Worm (Caenorhabditis elegans): ENCODE data around the gene F45E1.4.
A peak's percentile ranks its signal among the peaks of the same experiment; 100 is the strongest.

Gene F45E1.4

ce11 chrX:7988457-7988856, 2.7 kb downstream of the F45E1.4 start:
- TF ChIP-seq efl-1 (optimal IDR thresholded peaks at IDR 0.05) (no peak), efl-1 (GFP tag; optimal IDR thresholded peaks at IDR 0.05 in 1 of 2) (peak in 1 of 2 experiments; percentile 49), egl-13 (tag; optimal IDR thresholded peaks at IDR 0.05) (no peak)

- TF ChIP-seq nhr-76 (tag; optimal IDR thresholded peaks at IDR 0.05): no peak
- no peak for TF ChIP-seq sptf-1 (tag; optimal IDR thresholded peaks at IDR 0.05)
- no peak for TF ChIP-seq nhr-77 (tag; optimal IDR thresholded peaks at IDR 0.05)
- no peak for TF ChIP-seq ceh-63 (GFP tag; optimal IDR thresholded peaks at IDR 0.05)
- no peak for TF ChIP-seq unc-130 (tag; optimal IDR thresholded peaks at IDR 0.05)
- TF ChIP-seq ama-1 (optimal IDR thresholded peaks at IDR 0.05): peak; percentile 24
- TF ChIP-seq mef-2 (tag; optimal IDR thresholded peaks at IDR 0.05): no peak
- no peak for TF ChIP-seq nhr-90 (tag; optimal IDR thresholded peaks at IDR 0.05; ENCODE audit: poor library complexity)
Measured at ce11 chrX:7989155-7989554, 3.4 kb downstream of the F45E1.4 start.

DNA sequence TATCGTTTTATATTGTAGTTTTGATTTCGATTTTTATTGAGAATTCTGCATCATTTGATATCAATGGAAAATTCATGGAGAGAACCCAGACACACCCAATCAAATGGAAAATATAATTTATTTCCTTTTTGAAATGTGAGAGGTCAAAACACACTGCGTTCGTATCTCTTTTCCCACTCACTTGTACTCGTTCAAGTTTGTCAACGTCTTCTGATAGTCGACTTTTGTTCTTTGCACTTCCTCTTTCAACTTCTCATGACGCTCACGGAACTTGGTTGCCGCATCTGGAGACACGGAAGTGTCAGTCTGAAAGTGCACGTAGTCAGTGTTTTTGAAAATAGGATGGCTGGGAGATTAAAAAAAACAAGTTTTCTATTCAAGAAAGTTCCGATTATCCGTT, 4.5 kb downstream of the F45E1.4 start:
- TF ChIP-seq nhr-71 (tag; optimal IDR thresholded peaks at IDR 0.05): peak; percentile 46
- peak; percentile 60 for TF ChIP-seq tbx-2 (tag; optimal IDR thresholded peaks at IDR 0.05)
- TF ChIP-seq blmp-1 (tag; optimal IDR thresholded peaks at IDR 0.05): peak; percentile 54
- no peak for TF ChIP-seq zag-1 (tag; optimal IDR thresholded peaks at IDR 0.05)

DNA sequence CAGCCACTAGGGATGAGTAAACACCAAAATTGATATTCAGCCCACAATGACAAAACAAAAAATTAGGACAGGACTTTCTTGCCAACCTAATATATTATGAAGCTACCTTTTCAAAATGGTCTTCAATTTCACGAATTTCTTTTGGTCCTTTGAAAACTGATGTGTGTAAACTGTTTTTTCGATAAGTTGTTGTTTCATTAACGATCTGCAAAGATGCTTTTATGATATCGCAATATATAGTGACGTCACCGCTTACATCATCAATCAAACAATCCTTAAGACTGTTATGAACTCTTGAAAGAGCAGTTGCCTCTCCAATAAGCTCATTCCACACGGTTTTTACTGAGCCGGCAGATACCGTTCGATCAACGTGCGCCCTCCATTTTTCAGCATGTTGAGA, 6.3 kb downstream of the F45E1.4 start:
- no peak for TF ChIP-seq zip-4 (GFP tag; optimal IDR thresholded peaks at IDR 0.05)
- TF ChIP-seq unc-130 (tag; optimal IDR thresholded peaks at IDR 0.05): no peak
- no peak for TF ChIP-seq efl-1 (optimal IDR thresholded peaks at IDR 0.05)
- peak in 1 of 2 experiments; percentile 33 for TF ChIP-seq efl-1 (GFP tag; optimal IDR thresholded peaks at IDR 0.05 in 1 of 2)
- no peak for TF ChIP-seq egl-27 (tag; optimal IDR thresholded peaks at IDR 0.05)

- TF ChIP-seq egl-13 (tag; optimal IDR thresholded peaks at IDR 0.05): no peak
Measured at ce11 chrX:7994486-7994885, 8.7 kb downstream of the F45E1.4 start.

- TF ChIP-seq nhr-47 (tag; optimal IDR thresholded peaks at IDR 0.05): no peak
- TF ChIP-seq pag-3 (tag; optimal IDR thresholded peaks at IDR 0.05; ENCODE audit: borderline replicate concordance, insufficient read depth): no peak
- no peak for TF ChIP-seq nhr-237 (tag; optimal IDR thresholded peaks at IDR 0.05)
Measured at ce11 chrX:7997968-7998367, 12.2 kb downstream of the F45E1.4 start, which contains the start of gene sdpn-1. Gene sdpn-1 (minus strand): TSS chrX:7998229.

DNA sequence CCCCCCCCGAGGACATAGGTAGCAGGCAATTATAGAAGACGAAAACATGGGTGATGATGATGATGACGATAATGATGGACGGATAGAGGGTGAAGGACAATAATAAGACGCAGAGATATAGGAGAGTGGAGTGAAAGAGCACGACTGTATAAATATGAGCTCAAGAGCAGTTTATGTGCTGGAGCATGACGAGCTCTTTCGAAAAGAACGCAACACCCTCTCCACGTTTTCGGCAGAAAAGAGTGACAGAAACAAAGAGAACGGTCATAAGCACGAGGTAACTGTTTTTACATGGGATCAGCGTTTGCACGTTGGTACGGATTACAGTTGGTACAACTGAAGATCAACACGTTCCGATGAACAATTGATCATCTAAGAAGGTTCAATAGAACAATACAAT, 13.2 kb downstream of the F45E1.4 start:
- TF ChIP-seq lin-13 (GFP tag; optimal IDR thresholded peaks at IDR 0.05) (no peak), vab-15 (tag; optimal IDR thresholded peaks at IDR 0.05) (no peak)

- TF ChIP-seq C16A3.4 (tag; optimal IDR thresholded peaks at IDR 0.05): no peak
- no peak for TF ChIP-seq mdl-1 (tag; optimal IDR thresholded peaks at IDR 0.05)
- TF ChIP-seq nhr-12 (tag; optimal IDR thresholded peaks at IDR 0.05): no peak
- TF ChIP-seq nhr-85 (tag): no peak
- no peak for TF ChIP-seq xbp-1 (tag; optimal IDR thresholded peaks at IDR 0.05)
- no peak for TF ChIP-seq pag-3 (tag; optimal IDR thresholded peaks at IDR 0.05; ENCODE audit: borderline replicate concordance, insufficient read depth)
- no peak for TF ChIP-seq snu-23 (GFP tag; optimal IDR thresholded peaks at IDR 0.05)
- TF ChIP-seq nhr-84 (tag; optimal IDR thresholded peaks at IDR 0.05): no peak
- no peak for TF ChIP-seq dpl-1 (GFP tag; optimal IDR thresholded peaks at IDR 0.05)
- no peak for TF ChIP-seq unc-86 (tag; optimal IDR thresholded peaks at IDR 0.05)
- TF ChIP-seq ceh-88 (GFP tag; IDR thresholded peaks at IDR 0.05): no peak
- no peak for TF ChIP-seq sox-4 (tag; optimal IDR thresholded peaks at IDR 0.05)
- no peak for TF ChIP-seq nhr-71 (tag; optimal IDR thresholded peaks at IDR 0.05)
- no peak for TF ChIP-seq elt-2 (tag; optimal IDR thresholded peaks at IDR 0.05)
- no peak for TF ChIP-seq nhr-47 (tag; optimal IDR thresholded peaks at IDR 0.05)
- no peak for TF ChIP-seq irx-1 (tag; optimal IDR thresholded peaks at IDR 0.05)
- TF ChIP-seq lin-15B (tag; optimal IDR thresholded peaks at IDR 0.05): no peak
- TF ChIP-seq lin-13 (GFP tag; optimal IDR thresholded peaks at IDR 0.05): no peak
- no peak for TF ChIP-seq aha-1 (tag; optimal IDR thresholded peaks at IDR 0.05)
Measured at ce11 chrX:8003663-8004062, 17.9 kb downstream of the F45E1.4 start, which contains the start of the genes F45E1.1 and F45E1.2. Gene F45E1.1 (plus strand): TSS chrX:8003682. Gene F45E1.2 (plus strand): TSS chrX:8003733.
